Fruit fly (Drosophila melanogaster): ENCODE measurements around the gene RpL27A.

DNA sequence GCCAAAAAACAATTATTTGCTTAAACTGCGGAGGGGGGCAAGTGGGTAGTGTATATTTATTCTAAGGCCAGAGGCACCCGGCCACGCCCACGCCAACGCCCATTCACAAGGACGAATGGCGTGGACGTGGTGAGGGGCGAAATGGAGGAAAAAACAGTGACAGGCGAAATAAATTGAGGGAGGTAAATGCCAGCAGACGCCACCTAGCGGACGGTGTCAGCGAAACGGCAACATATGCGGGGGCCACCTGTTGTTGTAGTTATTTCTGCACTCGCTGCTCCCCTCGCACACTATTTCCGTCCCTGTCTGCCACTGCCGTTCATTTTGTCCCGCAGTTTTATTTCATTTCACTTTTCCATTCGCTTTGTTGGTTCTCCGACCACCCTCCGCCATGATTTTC is 40.2 kb downstream of the RpL27A start:
- TF ChIP-seq ttk (optimal IDR thresholded peaks at IDR 0.05): no peak
- TF ChIP-seq psq (optimal IDR thresholded peaks at IDR 0.05): no peak
- TF ChIP-seq Sin3A (optimal IDR thresholded peaks at IDR 0.05): no peak
- TF ChIP-seq insv (optimal IDR thresholded peaks at IDR 0.05): no peak
